Worm (Caenorhabditis elegans) whole organism, L1 larva: Measurements from ENCODE around the gene F58H1.7.
A peak's percentile ranks its signal among the peaks of the same experiment; 100 is the strongest.

Experiments used
- C16A3.4 ChIP-seq: fragments of 150-350 bp; optimal IDR thresholded peaks from 2 replicates; lab custom pipeline; 2014; ENCODE audit warnings: missing biosample characterization, missing genetic modification characterization
- C34B4.2 ChIP-seq: sonication (generic microtip); optimal IDR thresholded peaks from 2 replicates; lab custom pipeline; 2017; ENCODE audit warnings: mild to moderate bottlenecking, missing genetic modification characterization, missing compliant biosample characterization
- aly-2 ChIP-seq: fragments of 150-350 bp; optimal IDR thresholded peaks from 2 replicates; lab custom pipeline; 2014; ENCODE audit warnings: missing biosample characterization, missing genetic modification characterization
- ama-1 ChIP-seq: fragments of 150-350 bp; optimal IDR thresholded peaks from 2 replicates; lab custom pipeline; 2014
- blmp-1 ChIP-seq: fragments of 150-350 bp; optimal IDR thresholded peaks from 2 replicates; lab custom pipeline; 2014; ENCODE audit warnings: missing biosample characterization, missing genetic modification characterization
- dsc-1 ChIP-seq: sonication (generic microtip); optimal IDR thresholded peaks from 2 replicates; lab custom pipeline; 2016; ENCODE audit warnings: mild to moderate bottlenecking, missing genetic modification characterization, missing compliant biosample characterization
- efl-1 ChIP-seq, 4 experiments: fragments of 150-350 bp; optimal IDR thresholded peaks in 3 of 4; peaks in 1 of 4; 1 replicate in 1 of 4; 2 replicates in 3 of 4; lab custom pipeline; 2014; ENCODE audit warnings: missing biosample characterization in 2 of 4, missing genetic modification characterization in 2 of 4, missing genetic modification reagents in 2 of 4
- elt-2 ChIP-seq: sonication (generic microtip); optimal IDR thresholded peaks from 2 replicates; lab custom pipeline; 2016; ENCODE audit warnings: missing genetic modification characterization, mild to moderate bottlenecking, inconsistent platforms, missing compliant biosample characterization, missing genetic modification reagents
- elt-3 ChIP-seq, 6 experiments: fragments of 150-350 bp in 1 of 6; sonication (generic microtip); optimal IDR thresholded peaks; 2 replicates each; lab custom pipeline; 2017 to 2018; ENCODE audit warnings: missing biosample characterization in 6 of 6, missing genetic modification characterization in 6 of 6, inconsistent platforms in 1 of 6
- fkh-4 ChIP-seq: sonication (generic microtip); optimal IDR thresholded peaks from 2 replicates; lab custom pipeline; 2016; ENCODE audit warnings: missing compliant biosample characterization, missing genetic modification characterization, borderline replicate concordance
- fkh-8 ChIP-seq: sonication (generic microtip); optimal IDR thresholded peaks from 2 replicates; lab custom pipeline; 2016; ENCODE audit warnings: mild to moderate bottlenecking, missing genetic modification characterization, missing compliant biosample characterization
- fos-1 ChIP-seq: fragments of 150-350 bp; optimal IDR thresholded peaks from 2 replicates; lab custom pipeline; 2014; ENCODE audit warnings: missing biosample characterization, missing genetic modification characterization
- grh-1 ChIP-seq: fragments of 200-800 bp; sonication (Bioruptor generic); IDR thresholded peaks from 2 replicates; pipeline ENCODE4 v1.3.6; 2022; ENCODE audit warnings: missing genetic modification reagents, missing genetic modification characterization, missing compliant biosample characterization
- hlh-4 ChIP-seq: sonication (generic microtip); optimal IDR thresholded peaks from 2 replicates; lab custom pipeline; 2016; ENCODE audit warnings: mild to moderate bottlenecking, missing genetic modification characterization, missing compliant biosample characterization
- isw-1 ChIP-seq: fragments of 200-800 bp; sonication (Bioruptor generic); IDR thresholded peaks from 2 replicates; pipeline ENCODE4 v1.3.6; 2022; ENCODE audit warnings: missing genetic modification characterization, missing compliant biosample characterization
- jun-1 ChIP-seq: fragments of 150-350 bp; optimal IDR thresholded peaks from 2 replicates; lab custom pipeline; 2014; ENCODE audit warnings: missing biosample characterization, missing genetic modification reagents, missing genetic modification characterization
- lin-14 ChIP-seq: fragments of 200-800 bp; sonication (Bioruptor generic); optimal IDR thresholded peaks from 2 replicates; lab custom pipeline; 2018; ENCODE audit warnings: mild to moderate bottlenecking, missing genetic modification characterization, moderate library complexity, missing compliant biosample characterization
- lin-35 ChIP-seq, 2 experiments: fragments of 150-350 bp; optimal IDR thresholded peaks; 2 replicates each; lab custom pipeline; 2014; ENCODE audit warnings: missing biosample characterization in 2 of 2, missing genetic modification characterization in 2 of 2, missing genetic modification reagents in 2 of 2
- lin-39 ChIP-seq: fragments of 150-350 bp; optimal IDR thresholded peaks from 2 replicates; lab custom pipeline; 2014; ENCODE audit warnings: missing biosample characterization, missing genetic modification reagents, missing genetic modification characterization
- lir-3 ChIP-seq: sonication (generic microtip); optimal IDR thresholded peaks from 2 replicates; lab custom pipeline; 2016; ENCODE audit warnings: mild to moderate bottlenecking, missing genetic modification characterization, moderate library complexity, missing compliant biosample characterization; ENCODE audit not compliant: poor library complexity
- mef-2 ChIP-seq: fragments of 150-350 bp; optimal IDR thresholded peaks from 2 replicates; lab custom pipeline; 2014; ENCODE audit warnings: missing biosample characterization, missing genetic modification characterization
- nhr-20 ChIP-seq: sonication (generic microtip); optimal IDR thresholded peaks from 2 replicates; lab custom pipeline; 2016; ENCODE audit warnings: mild to moderate bottlenecking, missing genetic modification characterization, missing compliant biosample characterization
- nhr-71 ChIP-seq: sonication (generic microtip); optimal IDR thresholded peaks from 2 replicates; lab custom pipeline; 2016; ENCODE audit warnings: mild to moderate bottlenecking, missing genetic modification characterization, moderate library complexity, missing compliant biosample characterization
- nhr-77 ChIP-seq: fragments of 150-350 bp; optimal IDR thresholded peaks from 2 replicates; lab custom pipeline; 2014; ENCODE audit warnings: missing biosample characterization, missing genetic modification characterization
- nhr-90 ChIP-seq: sonication (generic microtip); optimal IDR thresholded peaks from 2 replicates; lab custom pipeline; 2016; ENCODE audit warnings: mild to moderate bottlenecking, missing genetic modification characterization, missing compliant biosample characterization; ENCODE audit not compliant: poor library complexity
- pax-3 ChIP-seq: fragments of 200-800 bp; sonication (Bioruptor generic); optimal IDR thresholded peaks from 2 replicates; lab custom pipeline; 2018; ENCODE audit warnings: mild to moderate bottlenecking, missing genetic modification characterization, moderate library complexity, missing compliant biosample characterization
- pqm-1 ChIP-seq: sonication (generic microtip); optimal IDR thresholded peaks from 3 replicates; lab custom pipeline; 2017; ENCODE audit warnings: missing biosample characterization, missing genetic modification characterization
- skn-1 ChIP-seq: fragments of 150-350 bp; optimal IDR thresholded peaks from 2 replicates; lab custom pipeline; 2014; ENCODE audit warnings: missing biosample characterization, missing genetic modification characterization
- snpc-4 ChIP-seq: fragments of 150-350 bp; optimal IDR thresholded peaks from 2 replicates; lab custom pipeline; 2014; ENCODE audit warnings: missing biosample characterization, missing genetic modification characterization
- sup-37 ChIP-seq: fragments of 200-800 bp; sonication (Bioruptor generic); optimal IDR thresholded peaks from 2 replicates; lab custom pipeline; 2018; ENCODE audit warnings: mild to moderate bottlenecking, missing genetic modification characterization, missing compliant biosample characterization
- unc-86 ChIP-seq: sonication (generic microtip); optimal IDR thresholded peaks from 2 replicates; lab custom pipeline; 2016; ENCODE audit warnings: missing genetic modification characterization, missing compliant biosample characterization
- zag-1 ChIP-seq: fragments of 150-350 bp; optimal IDR thresholded peaks from 2 replicates; lab custom pipeline; 2014; ENCODE audit warnings: missing biosample characterization, missing genetic modification characterization
- ztf-4 ChIP-seq: fragments of 150-350 bp; optimal IDR thresholded peaks from 2 replicates; lab custom pipeline; 2014; ENCODE audit warnings: missing biosample characterization, missing genetic modification characterization

F58H1.7 gene

ce11 chrV:11979673-11980561, 15.3 kb upstream of the F58H1.7 start, which contains the start of gene snr-4 (continued):
- TF ChIP-seq hlh-4 (tag; lab: Kevin White, UChicago) (no peak), ztf-4 (tag; lab: Kevin White, UChicago) (peak; percentile 82), aly-2 (peak; percentile 91), sup-37 (GFP tag; lab: Kevin White, UChicago) (peak; percentile 89), zag-1 (tag; lab: Kevin White, UChicago) (peak; percentile 17)

- peak in 1 of 2 experiments; percentile 21 for TF ChIP-seq lin-35 (GFP tag; optimal IDR thresholded peaks at IDR 0.05; lab: Kevin White, UChicago)
- no peak for TF ChIP-seq C16A3.4 (tag; lab: Kevin White, UChicago)
- TF ChIP-seq zag-1 (tag; lab: Kevin White, UChicago), result no peak
- peak; percentile 20 for TF ChIP-seq lin-14 (GFP tag; lab: Kevin White, UChicago)
- TF ChIP-seq grh-1, result 0 out of 2 replicates have a peak, but pooled peaks have one; percentile 20
- TF ChIP-seq ama-1 (lab: Kevin White, UChicago), result peak; percentile 62
- no peak for TF ChIP-seq C34B4.2 (tag; lab: Kevin White, UChicago)
- TF ChIP-seq lin-39, result no peak
- peak; percentile 9 for TF ChIP-seq nhr-90 (tag; lab: Kevin White, UChicago)
- TF ChIP-seq efl-1 (optimal IDR thresholded peaks at IDR 0.05; lab: Kevin White, UChicago), result peak in 1 of 2 experiments; percentile 6
- peak in 1 of 2 experiments; percentile 6 for TF ChIP-seq efl-1 (GFP tag; optimal IDR thresholded peaks at IDR 0.05 in 1 of 2; lab: Kevin White, UChicago)
- TF ChIP-seq elt-3 (tag; optimal IDR thresholded peaks at IDR 0.05; lab: Kevin White, UChicago), result peak in 1 of 6 experiments; percentile 63
Observed at ce11 chrV:11978179-11978578, 13.6 kb upstream of the F58H1.7 start, which contains the start of gene mif-2. Gene mif-2 (minus strand): TSS chrV:11978459.

DNA sequence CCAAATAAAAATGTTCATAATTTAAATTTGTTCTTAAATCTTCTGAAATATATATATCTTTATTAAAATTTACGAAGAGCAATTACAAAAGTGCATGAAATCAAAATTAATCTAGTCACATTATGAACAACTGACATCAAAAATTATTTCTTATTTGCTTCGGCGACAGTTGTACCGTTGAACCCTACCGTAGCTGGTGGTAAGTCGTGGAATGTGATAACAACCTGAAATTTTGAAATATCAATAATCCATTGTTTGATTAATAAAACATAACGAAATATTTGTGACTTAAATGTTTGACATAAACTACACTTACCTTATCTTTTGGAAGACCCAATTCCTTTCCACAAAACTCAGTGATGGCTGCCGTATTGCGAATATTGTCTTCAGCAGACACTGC, 12.1 kb upstream of the F58H1.7 start:
- TF ChIP-seq elt-2 (tag; lab: Kevin White, UChicago) (peak; percentile 82), unc-86 (tag; lab: Kevin White, UChicago) (no peak), nhr-71 (tag; lab: Kevin White, UChicago) (peak; percentile 29), lin-35 (GFP tag; optimal IDR thresholded peaks at IDR 0.05; lab: Kevin White, UChicago) (peak in 1 of 2 experiments; percentile 28), nhr-90 (tag; lab: Kevin White, UChicago) (peak; percentile 39)

DNA sequence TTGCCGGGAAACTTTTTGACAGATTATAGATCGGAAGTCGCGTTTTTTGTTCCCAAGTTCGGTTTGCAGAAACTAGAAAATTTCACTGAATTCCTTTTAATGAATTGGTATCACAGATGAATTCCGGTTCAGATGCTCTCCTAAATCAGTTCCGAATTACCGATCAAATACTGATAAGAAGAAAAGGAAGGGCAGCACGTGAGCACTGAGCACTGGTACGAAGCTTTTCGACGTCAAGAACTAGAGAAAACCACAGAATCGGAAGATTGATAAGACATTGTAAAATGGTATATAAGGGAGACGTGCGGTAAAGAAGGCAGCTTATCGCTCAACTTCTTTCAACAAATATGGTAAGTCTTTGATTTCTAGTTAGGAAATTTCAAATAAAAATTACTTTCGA, 10.6 kb upstream of the F58H1.7 start, which contains the start of gene cpr-1:
cpr-1 (plus strand) TSS at position 319 of the 400 bp plus-strand sequence.
- peak; percentile 98 for TF ChIP-seq elt-2 (tag; lab: Kevin White, UChicago)
- no peak for TF ChIP-seq nhr-77
- TF ChIP-seq snpc-4 (tag; lab: Kevin White, UChicago), result no peak
- TF ChIP-seq lin-35 (GFP tag; optimal IDR thresholded peaks at IDR 0.05; lab: Kevin White, UChicago), result peak in 1 of 2 experiments; percentile 41
- no peak for TF ChIP-seq fkh-4
- TF ChIP-seq fkh-8 (tag; lab: Kevin White, UChicago), result no peak
- TF ChIP-seq dsc-1 (tag; lab: Kevin White, UChicago), result no peak
- peak; percentile 32 for TF ChIP-seq pax-3
- peak; percentile 85 for TF ChIP-seq pqm-1 (tag; lab: Kevin White, UChicago)
- peak; percentile 17 for TF ChIP-seq nhr-71 (tag; lab: Kevin White, UChicago)
- no peak for TF ChIP-seq sup-37 (GFP tag; lab: Kevin White, UChicago)
- no peak for TF ChIP-seq efl-1 (optimal IDR thresholded peaks at IDR 0.05; lab: Kevin White, UChicago)
- peak in 1 of 2 experiments; percentile 78 for TF ChIP-seq efl-1 (GFP tag; optimal IDR thresholded peaks at IDR 0.05 in 1 of 2; lab: Kevin White, UChicago)
- TF ChIP-seq mef-2 (tag; lab: Kevin White, UChicago), result no peak
- no peak for TF ChIP-seq aly-2
- no peak for TF ChIP-seq lir-3 (tag; lab: Kevin White, UChicago)
- peak; percentile 11 for TF ChIP-seq jun-1 (tag; lab: Kevin White, UChicago)
- peak; percentile 42 for TF ChIP-seq nhr-20 (tag; lab: Kevin White, UChicago)
- TF ChIP-seq blmp-1 (tag; lab: Kevin White, UChicago), result no peak
- TF ChIP-seq fos-1, result no peak
- TF ChIP-seq skn-1 (tag; lab: Kevin White, UChicago), result no peak
- no peak for TF ChIP-seq C34B4.2 (tag; lab: Kevin White, UChicago)
- no peak for TF ChIP-seq isw-1
- TF ChIP-seq, all 84 proteins: peak for 8
